Fruit fly (Drosophila melanogaster) whole organism, embryonic: Measurements from ENCODE around the gene CG14082.

Experiments
- Abd-B ChIP-seq: fragments of 200-800 bp; sonication (Bioruptor generic); optimal IDR thresholded peaks from 2 replicates; lab custom pipeline; 2018; ENCODE audit warnings: missing biosample characterization, mild to moderate bottlenecking, missing genetic modification characterization, moderate library complexity
- C15 ChIP-seq: fragments of 200-800 bp; sonication (Bioruptor generic); IDR thresholded peaks from 3 replicates; pipeline ENCODE4 v1.3.6; 2022; ENCODE audit warnings: missing biosample characterization, missing genetic modification characterization
- CG11398 ChIP-seq: fragments of 200-800 bp; sonication (Bioruptor generic); optimal IDR thresholded peaks from 2 replicates; lab custom pipeline; 2016; ENCODE audit warnings: missing biosample characterization, missing genetic modification characterization
- CG11560 ChIP-seq: fragments of 200-800 bp; sonication (Bioruptor generic); IDR thresholded peaks from 3 replicates; pipeline ENCODE4 v1.3.6; 2022; ENCODE audit warnings: missing biosample characterization, missing genetic modification characterization
- CG12155 ChIP-seq: fragments of 200-800 bp; sonication (Bioruptor generic); optimal IDR thresholded peaks from 3 replicates; lab custom pipeline; 2016; ENCODE audit warnings: missing biosample characterization, missing genetic modification characterization
- CG12769 ChIP-seq: fragments of 200-800 bp; sonication (Bioruptor generic); optimal IDR thresholded peaks from 2 replicates; lab custom pipeline; 2019; ENCODE audit warnings: missing biosample characterization, mild to moderate bottlenecking, missing genetic modification characterization, moderate library complexity
- CG14710 ChIP-seq: fragments of 200-800 bp; sonication (Bioruptor generic); optimal IDR thresholded peaks from 3 replicates; lab custom pipeline; 2019; ENCODE audit warnings: missing biosample characterization, mild to moderate bottlenecking, missing genetic modification characterization, moderate library complexity
- CG1529 ChIP-seq: fragments of 200-800 bp; sonication (Bioruptor generic); optimal IDR thresholded peaks from 3 replicates; lab custom pipeline; 2018; ENCODE audit warnings: missing biosample characterization, missing genetic modification characterization
- CG15514 ChIP-seq: fragments of 200-800 bp; sonication (Bioruptor generic); optimal IDR thresholded peaks from 3 replicates; lab custom pipeline; 2017; ENCODE audit warnings: missing biosample characterization, missing genetic modification characterization, mild to moderate bottlenecking, moderate library complexity, missing genetic modification reagents
- CG1602 ChIP-seq: fragments of 200-800 bp; sonication (Bioruptor generic); optimal IDR thresholded peaks from 3 replicates; lab custom pipeline; 2016; ENCODE audit warnings: missing biosample characterization, missing genetic modification characterization
- CG16813 ChIP-seq: fragments of 200-800 bp; sonication (Bioruptor generic); IDR thresholded peaks from 3 replicates; pipeline ENCODE4 v1.3.6; 2022; ENCODE audit warnings: missing biosample characterization, missing genetic modification characterization; ENCODE audit not compliant: partially characterized antibody
- CG3065 ChIP-seq: fragments of 200-800 bp; sonication (Bioruptor generic); optimal IDR thresholded peaks from 2 replicates; lab custom pipeline; 2016; ENCODE audit warnings: missing biosample characterization, missing genetic modification characterization
- CG43689 ChIP-seq: fragments of 200-800 bp; sonication (Bioruptor generic); IDR thresholded peaks from 2 replicates; pipeline ENCODE4 v1.3.6; 2022; ENCODE audit warnings: missing biosample characterization, missing genetic modification characterization
- CG4707 ChIP-seq: fragments of 200-800 bp; sonication (Bioruptor generic); optimal IDR thresholded peaks from 2 replicates; lab custom pipeline; 2018; ENCODE audit warnings: missing biosample characterization, mild to moderate bottlenecking, missing genetic modification characterization, moderate library complexity
- CG5953 ChIP-seq: fragments of 200-800 bp; sonication (Bioruptor generic); IDR thresholded peaks from 2 replicates; pipeline ENCODE4 v1.3.6; 2022; ENCODE audit warnings: missing biosample characterization, missing genetic modification characterization
- CG6272 ChIP-seq: fragments of 200-800 bp; sonication (Bioruptor generic); IDR thresholded peaks from 2 replicates; pipeline ENCODE4 v1.3.6; 2022; ENCODE audit warnings: missing biosample characterization, missing genetic modification characterization
- CG7786 ChIP-seq: fragments of 200-800 bp; sonication (Bioruptor generic); optimal IDR thresholded peaks from 2 replicates; lab custom pipeline; 2016; ENCODE audit warnings: missing biosample characterization, missing genetic modification characterization
- CG7963 ChIP-seq: fragments of 200-800 bp; sonication (Bioruptor generic); IDR thresholded peaks from 3 replicates; pipeline ENCODE4 v1.3.6; 2022; ENCODE audit warnings: missing biosample characterization, missing genetic modification characterization; ENCODE audit not compliant: partially characterized antibody
- CG7987 ChIP-seq: fragments of 200-800 bp; sonication (Bioruptor generic); optimal IDR thresholded peaks from 2 replicates; lab custom pipeline; 2018; ENCODE audit warnings: missing biosample characterization, mild to moderate bottlenecking, missing genetic modification characterization, moderate library complexity
- CG8281 ChIP-seq: fragments of 200-800 bp; sonication (Bioruptor generic); optimal IDR thresholded peaks from 2 replicates; lab custom pipeline; 2018; ENCODE audit warnings: missing biosample characterization, mild to moderate bottlenecking, missing genetic modification characterization, moderate library complexity
- CG8478 ChIP-seq: fragments of >200 bp; optimal IDR thresholded peaks from 2 replicates; lab custom pipeline; 2018
- CG9437 ChIP-seq: fragments of 200-800 bp; sonication (Bioruptor generic); optimal IDR thresholded peaks from 2 replicates; lab custom pipeline; 2018; ENCODE audit warnings: missing biosample characterization, mild to moderate bottlenecking, missing genetic modification characterization
- CG9876 ChIP-seq: fragments of 200-800 bp; sonication (Bioruptor generic); optimal IDR thresholded peaks from 2 replicates; lab custom pipeline; 2016; ENCODE audit warnings: missing biosample characterization, missing genetic modification characterization
- D ChIP-seq, 2 experiments: fragments of 200-800 bp in 1 of 2; fragments of >200 bp in 1 of 2; sonication (Bioruptor generic) in 1 of 2; optimal IDR thresholded peaks; 2 replicates in 1 of 2; 3 replicates in 1 of 2; lab custom pipeline; 2017; ENCODE audit warnings: mild to moderate bottlenecking in 1 of 2, missing biosample characterization in 1 of 2, missing genetic modification characterization in 1 of 2, missing genetic modification reagents in 1 of 2
- Dfd ChIP-seq, 2 experiments: fragments of >200 bp; optimal IDR thresholded peaks; 2 replicates each; lab custom pipeline; 2017; ENCODE audit warnings: missing biosample characterization in 2 of 2, missing genetic modification characterization in 2 of 2
- ERR ChIP-seq: fragments of 200-800 bp; sonication (Bioruptor generic); optimal IDR thresholded peaks from 2 replicates; lab custom pipeline; 2016; ENCODE audit warnings: missing biosample characterization, missing genetic modification characterization
- H2.0 ChIP-seq: fragments of 200-800 bp; sonication (Bioruptor generic); IDR thresholded peaks from 2 replicates; pipeline ENCODE4 v1.3.6; 2022; ENCODE audit warnings: missing biosample characterization, missing genetic modification characterization
- NFAT ChIP-seq: fragments of 200-800 bp; sonication (Bioruptor generic); IDR thresholded peaks from 2 replicates; pipeline ENCODE4 v1.3.6; 2022; ENCODE audit warnings: missing biosample characterization, missing genetic modification characterization
- Optix ChIP-seq: fragments of 200-800 bp; sonication (Bioruptor generic); IDR thresholded peaks from 3 replicates; pipeline ENCODE4 v1.3.6; 2022; ENCODE audit warnings: missing biosample characterization, missing genetic modification characterization
- Ptx1 ChIP-seq: fragments of 200-800 bp; sonication (Bioruptor generic); IDR thresholded peaks from 2 replicates; pipeline ENCODE4 v1.3.6; 2022; ENCODE audit warnings: missing biosample characterization, missing genetic modification characterization
- Rfx ChIP-seq: fragments of 200-800 bp; sonication (Bioruptor generic); IDR thresholded peaks from 2 replicates; pipeline ENCODE4 v1.3.6; 2022; ENCODE audit warnings: missing biosample characterization, missing genetic modification characterization
- Rx ChIP-seq: fragments of 200-800 bp; sonication (Bioruptor generic); IDR thresholded peaks from 2 replicates; pipeline ENCODE4 v1.3.6; 2022; ENCODE audit warnings: missing biosample characterization, missing genetic modification characterization
- Six4 ChIP-seq: fragments of 200-800 bp; sonication (Bioruptor generic); optimal IDR thresholded peaks from 2 replicates; lab custom pipeline; 2016; ENCODE audit warnings: missing biosample characterization, missing genetic modification characterization
- Xrp1 ChIP-seq: fragments of 200-800 bp; sonication (Bioruptor generic); IDR thresholded peaks from 2 replicates; pipeline ENCODE4 v1.3.6; 2022; ENCODE audit warnings: missing biosample characterization, missing genetic modification characterization
- ara ChIP-seq: fragments of 200-800 bp; sonication (Bioruptor generic); IDR thresholded peaks from 2 replicates; pipeline ENCODE4 v1.3.6; 2022; ENCODE audit warnings: missing biosample characterization, missing genetic modification characterization
- cato ChIP-seq: fragments of 200-800 bp; sonication (Bioruptor generic); optimal IDR thresholded peaks from 2 replicates; lab custom pipeline; 2016; ENCODE audit warnings: missing biosample characterization, missing genetic modification characterization, borderline replicate concordance
- crp ChIP-seq, 2 experiments: fragments of 200-800 bp; sonication (Bioruptor generic); optimal IDR thresholded peaks; 2 replicates in 1 of 2; 3 replicates in 1 of 2; lab custom pipeline; 2017; ENCODE audit warnings: missing biosample characterization in 2 of 2, missing genetic modification characterization in 2 of 2, mild to moderate bottlenecking in 1 of 2, moderate library complexity in 1 of 2
- dmrt11E ChIP-seq: fragments of 200-800 bp; sonication (Bioruptor generic); optimal IDR thresholded peaks from 3 replicates; lab custom pipeline; 2018; ENCODE audit warnings: missing biosample characterization, mild to moderate bottlenecking, missing genetic modification characterization, moderate library complexity
- ems ChIP-seq: fragments of 200-800 bp; sonication (Bioruptor generic); optimal IDR thresholded peaks from 3 replicates; lab custom pipeline; 2016; ENCODE audit warnings: missing biosample characterization, missing genetic modification characterization
- exex ChIP-seq: fragments of 200-800 bp; sonication (Bioruptor generic); optimal IDR thresholded peaks from 4 replicates; lab custom pipeline; 2018; ENCODE audit warnings: missing biosample characterization, mild to moderate bottlenecking, missing genetic modification characterization, moderate library complexity
- eyg ChIP-seq: fragments of 200-800 bp; sonication (Bioruptor generic); optimal IDR thresholded peaks from 3 replicates; lab custom pipeline; 2016; ENCODE audit warnings: missing biosample characterization, missing genetic modification characterization
- grn ChIP-seq: fragments of 200-800 bp; sonication (Bioruptor generic); optimal IDR thresholded peaks from 3 replicates; lab custom pipeline; 2017; ENCODE audit warnings: missing biosample characterization, missing genetic modification characterization
- jumu ChIP-seq: fragments of 200-800 bp; sonication (Bioruptor generic); optimal IDR thresholded peaks from 3 replicates; lab custom pipeline; 2016; ENCODE audit warnings: missing biosample characterization, missing genetic modification characterization
- row ChIP-seq: fragments of 200-800 bp; sonication (Bioruptor generic); IDR thresholded peaks from 3 replicates; pipeline ENCODE4 v1.3.6; 2022; ENCODE audit warnings: missing biosample characterization, missing genetic modification characterization
- sima ChIP-seq: fragments of 200-800 bp; sonication (Bioruptor generic); optimal IDR thresholded peaks from 2 replicates; lab custom pipeline; 2016; ENCODE audit warnings: missing biosample characterization, missing genetic modification characterization
- sna ChIP-seq: fragments of 200-800 bp; sonication (Bioruptor generic); IDR thresholded peaks from 2 replicates; pipeline ENCODE4 v1.3.6; 2022; ENCODE audit warnings: missing biosample characterization, missing genetic modification characterization; ENCODE audit not compliant: partially characterized antibody
- stwl ChIP-seq: fragments of 200-800 bp; sonication (Bioruptor generic); optimal IDR thresholded peaks from 3 replicates; lab custom pipeline; 2018; ENCODE audit warnings: missing biosample characterization, mild to moderate bottlenecking, missing genetic modification characterization, moderate library complexity
- ttk ChIP-seq: fragments of 200-800 bp; sonication (Bioruptor generic); IDR thresholded peaks from 2 replicates; pipeline ENCODE4 v2.1.2; 2022; ENCODE audit warnings: missing biosample characterization, missing genetic modification characterization
- tup ChIP-seq: fragments of 200-800 bp; sonication (Bioruptor generic); optimal IDR thresholded peaks from 2 replicates; lab custom pipeline; 2016; ENCODE audit warnings: missing biosample characterization, mild to moderate bottlenecking, missing genetic modification characterization, moderate library complexity
- wdn ChIP-seq: fragments of 200-800 bp; sonication (Bioruptor generic); IDR thresholded peaks from 2 replicates; pipeline ENCODE4 v1.3.6; 2022; ENCODE audit warnings: missing biosample characterization, missing genetic modification characterization
- zfh1 ChIP-seq: fragments of 200-800 bp; sonication (Bioruptor generic); IDR thresholded peaks from 3 replicates; pipeline ENCODE4 v1.3.6; 2022; ENCODE audit warnings: missing biosample characterization, missing genetic modification characterization

The CG14082 gene

dm6 chr3L:19071173-19071844 is 67.5 kb downstream of the CG14082 start (continued):
- TF ChIP-seq CG8281 (peak; percentile 54), cato (GFP tag; lab: Kevin White, UChicago) (no peak), eyg (peak; percentile 3), CG12155 (no peak), CG11398 (no peak), Six4 (GFP tag; lab: Kevin White, UChicago) (no peak), CG7786 (no peak), grn (GFP tag; lab: Kevin White, UChicago) (no peak), CG7963 (GFP tag; lab: Robert Waterston, UW) (no peak), CG43689 (GFP tag; lab: Robert Waterston, UW) (no peak), CG9437 (GFP tag; lab: Kevin White, UChicago) (no peak), Ptx1 (GFP tag; lab: Robert Waterston, UW) (peak; percentile 41), CG5953 (no peak), CG12769 (tag; lab: Kevin White, UChicago) (peak; percentile 71), exex (tag; lab: Kevin White, UChicago) (no peak), CG4707 (GFP tag; lab: Kevin White, UChicago) (no peak), Optix (GFP tag; lab: Robert Waterston, UW) (no peak), CG11560 (no peak), CG6272 (GFP tag; lab: Robert Waterston, UW) (no peak), stwl (tag; lab: Kevin White, UChicago) (no peak), CG15514 (GFP tag; lab: Kevin White, UChicago) (peak; percentile 45), sna (GFP tag; lab: Robert Waterston, UW) (no peak), Rfx (peak; percentile 64), tup (GFP tag; lab: Kevin White, UChicago) (no peak), CG9876 (GFP tag; lab: Kevin White, UChicago) (no peak), dmrt11E (tag; lab: Kevin White, UChicago) (no peak), D (optimal IDR thresholded peaks at IDR 0.05; lab: Kevin White, UChicago) (no peak), D (GFP tag; optimal IDR thresholded peaks at IDR 0.05; lab: Kevin White, UChicago) (peak; percentile 6), CG16813 (GFP tag; lab: Robert Waterston, UW) (no peak), ems (GFP tag; lab: Kevin White, UChicago) (no peak), Abd-B (GFP tag; lab: Kevin White, UChicago) (no peak), Dfd (GFP tag; optimal IDR thresholded peaks at IDR 0.05; lab: Kevin White, UChicago) (no peak), zfh1 (GFP tag; lab: Robert Waterston, UW) (no peak), CG14710 (tag; lab: Kevin White, UChicago) (no peak), sima (GFP tag; lab: Kevin White, UChicago) (no peak), ttk (no peak), Rx (GFP tag; lab: Robert Waterston, UW) (no peak), jumu (GFP tag; lab: Kevin White, UChicago) (no peak), CG7987 (GFP tag; lab: Kevin White, UChicago) (no peak), C15 (GFP tag; lab: Robert Waterston, UW) (no peak), H2.0 (GFP tag; lab: Robert Waterston, UW) (no peak), Xrp1 (GFP tag; lab: Robert Waterston, UW) (peak; percentile 41; the same call in 1 of the 2 replicates), CG3065 (no peak), wdn (GFP tag; lab: Robert Waterston, UW) (peak; percentile 44; the same call in 1 of the 2 replicates), row (GFP tag; lab: Robert Waterston, UW) (peak; percentile 24; the same call in 2 of the 3 replicates), ara (GFP tag; lab: Robert Waterston, UW) (no peak), CG1529 (GFP tag; lab: Kevin White, UChicago) (no peak), CG1602 (GFP tag; lab: Kevin White, UChicago) (no peak), NFAT (GFP tag; lab: Robert Waterston, UW) (no peak), ERR (no peak), CG8478 (lab: Kevin White, UChicago) (no peak), crp (GFP tag; optimal IDR thresholded peaks at IDR 0.05; lab: Kevin White, UChicago) (no peak)
